Fruit fly (Drosophila melanogaster) whole organism: ENCODE results near the gene Gr36c.

Experiments used
- CG8478 ChIP-seq: fragments of >200 bp; optimal IDR thresholded peaks from 2 replicates; lab custom pipeline; 2018; ENCODE audit warnings: inconsistent platforms
- Dll ChIP-seq: fragments of >200 bp; optimal IDR thresholded peaks from 2 replicates; lab custom pipeline; 2017
- EcR ChIP-seq, 2 experiments: fragments of >200 bp; optimal IDR thresholded peaks; 2 replicates each; lab custom pipeline; 2017; ENCODE audit warnings: missing biosample characterization in 2 of 2, missing genetic modification characterization in 2 of 2, missing genetic modification reagents in 2 of 2
- pan ChIP-seq: fragments of >200 bp; optimal IDR thresholded peaks from 2 replicates; lab custom pipeline; 2017
- psq ChIP-seq: fragments of >200 bp; optimal IDR thresholded peaks from 2 replicates; lab custom pipeline; 2017
- usp ChIP-seq: fragments of >200 bp; optimal IDR thresholded peaks from 2 replicates; lab custom pipeline; 2017; ENCODE audit warnings: missing biosample characterization, missing genetic modification characterization, mixed read lengths

DNA sequence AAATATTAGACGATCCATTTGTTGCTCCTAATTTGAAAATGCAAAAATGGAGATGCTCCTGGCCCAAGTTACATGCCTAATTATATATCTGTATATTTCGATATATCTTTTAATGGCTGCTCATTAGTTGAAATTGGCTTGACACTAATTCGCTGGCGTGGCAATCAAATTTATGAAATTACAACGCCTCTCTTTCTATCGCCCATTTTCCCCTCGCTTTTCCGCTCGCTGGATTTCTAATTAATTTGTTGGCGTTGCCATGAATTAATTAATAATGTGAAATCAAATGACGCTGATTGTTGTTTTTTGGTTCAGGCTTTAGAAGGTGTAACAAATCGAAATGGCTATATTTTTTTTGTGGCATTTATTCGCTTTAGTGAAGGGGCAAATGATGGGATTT lies 48.0 kb downstream of the Gr36c start:
- no peak for TF ChIP-seq Dll (lab: Kevin White, UChicago)
- no peak for TF ChIP-seq pan (lab: Kevin White, UChicago)
- no peak for TF ChIP-seq psq (lab: Kevin White, UChicago)
- TF ChIP-seq usp (GFP tag; lab: Kevin White, UChicago): no peak
- TF ChIP-seq CG8478 (lab: Kevin White, UChicago): no peak
- TF ChIP-seq EcR (GFP tag; optimal IDR thresholded peaks at IDR 0.05; lab: Kevin White, UChicago): no peak
